Worm (Caenorhabditis elegans) whole organism, L2 larva: ENCODE measurements around the gene ubq-2.

Experiments used
- ZK546.5 ChIP-seq: sonication (generic microtip); optimal IDR thresholded peaks from 2 replicates; lab custom pipeline; 2017; ENCODE audit warnings: missing biosample characterization, missing genetic modification characterization
- aly-2 ChIP-seq: fragments of 150-350 bp; optimal IDR thresholded peaks from 2 replicates; lab custom pipeline; 2014; ENCODE audit warnings: missing biosample characterization, missing genetic modification characterization
- ama-1 ChIP-seq: fragments of 150-350 bp; optimal IDR thresholded peaks from 2 replicates; lab custom pipeline; 2018; ENCODE audit warnings: inconsistent platforms
- nhr-11 ChIP-seq: fragments of 150-350 bp; optimal IDR thresholded peaks from 2 replicates; lab custom pipeline; 2014; ENCODE audit warnings: missing biosample characterization, missing genetic modification characterization
- nhr-12 ChIP-seq: fragments of 150-350 bp; optimal IDR thresholded peaks from 2 replicates; lab custom pipeline; 2014; ENCODE audit warnings: missing biosample characterization, missing genetic modification characterization
- nhr-77 ChIP-seq: fragments of 150-350 bp; optimal IDR thresholded peaks from 2 replicates; lab custom pipeline; 2014; ENCODE audit warnings: missing biosample characterization, missing genetic modification characterization
- unc-39 ChIP-seq: fragments of 150-350 bp; optimal IDR thresholded peaks from 2 replicates; lab custom pipeline; 2014; ENCODE audit warnings: missing biosample characterization, missing genetic modification characterization
- unc-62 ChIP-seq: fragments of 150-350 bp; optimal IDR thresholded peaks from 2 replicates; lab custom pipeline; 2014; ENCODE audit warnings: missing biosample characterization, missing genetic modification reagents, missing genetic modification characterization
- ztf-1 ChIP-seq: fragments of 200-800 bp; sonication (Bioruptor generic); conservative IDR thresholded peaks from 2 replicates; pipeline ENCODE4 v1.3.6; 2022; ENCODE audit warnings: missing genetic modification characterization, missing compliant biosample characterization

- TF ChIP-seq aly-2 (tag; lab: Kevin White, UChicago) (no peak), ama-1 (no peak), nhr-12 (no peak), unc-62 (GFP tag; lab: Kevin White, UChicago) (no peak), nhr-11 (no peak), nhr-77 (no peak), ZK546.5 (tag; lab: Kevin White, UChicago) (no peak), unc-39 (tag; lab: Kevin White, UChicago) (no peak), ztf-1 (GFP tag; lab: Robert Waterston, UW) (no peak)
These were observed 41.3 kb upstream of the ubq-2 start for ce11 chrIII:13019547-13020098.
